Worm (Caenorhabditis elegans): ENCODE results near the gene F47E1.20.

- no peak for TF ChIP-seq efl-1 (optimal IDR thresholded peaks at IDR 0.05)
- TF ChIP-seq efl-1 (GFP tag; optimal IDR thresholded peaks at IDR 0.05 in 1 of 2), result peak in 1 of 2 experiments; percentile 20
- TF ChIP-seq unc-62 (GFP tag; optimal IDR thresholded peaks at IDR 0.05), result no peak
- TF ChIP-seq aly-2 (tag; optimal IDR thresholded peaks at IDR 0.05), result no peak
- no peak for TF ChIP-seq lin-39 (tag; optimal IDR thresholded peaks at IDR 0.05)
- no peak for TF ChIP-seq zip-4 (GFP tag; optimal IDR thresholded peaks at IDR 0.05)
- peak; percentile 45 for TF ChIP-seq xbp-1 (tag; optimal IDR thresholded peaks at IDR 0.05)
- no peak for TF ChIP-seq hlh-17 (GFP tag; optimal IDR thresholded peaks at IDR 0.05; ENCODE audit: borderline replicate concordance)
- TF ChIP-seq nhr-77 (tag; optimal IDR thresholded peaks at IDR 0.05), result no peak
- peak; percentile 24 for TF ChIP-seq nhr-20 (tag; optimal IDR thresholded peaks at IDR 0.05)
- TF ChIP-seq jun-1 (tag; optimal IDR thresholded peaks at IDR 0.05), result no peak
- TF ChIP-seq mep-1 (tag; optimal IDR thresholded peaks at IDR 0.05), result no peak
These were observed 29.4 kb downstream of the F47E1.20 start for ce11 chrX:9078149-9078548.

Measured in whole organism, L1 larva.